In genomic region chrX:16286083-16286666, dm6 we compare ENCODE assay signal across 3 fruit fly cellular contexts.
TF ChIP-seq lines count a peak whose summit lies in the region.

TSS of gene UQCR-14 (plus strand) at chrX:16286288.

TF ChIP-seq in whole organism, adult, 20 proteins besides CTCF, POLR2A, EP300 and RAD21 (continued from another document):
- peak; percentile 9 for TF ChIP-seq Crg-1 (GFP tag; optimal IDR thresholded peaks at IDR 0.05; lab: Kevin White, UChicago)

TF ChIP-seq in whole organism, embryonic, 481 proteins besides CTCF, POLR2A, EP300 and RAD21 (continued from another document and continues in another):
- TF ChIP-seq NK7.1 (GFP tag; optimal IDR thresholded peaks at IDR 0.05; lab: Kevin White, UChicago) (no peak), CG3847 (GFP tag; IDR thresholded peaks at IDR 0.05; lab: Robert Waterston, UW) (peak; percentile 53), CG1832 (GFP tag; optimal IDR thresholded peaks at IDR 0.05; lab: Kevin White, UChicago) (no peak), cg (GFP tag; optimal IDR thresholded peaks at IDR 0.05; lab: Kevin White, UChicago) (no peak), CG11456 (GFP tag; IDR thresholded peaks at IDR 0.05; lab: Robert Waterston, UW) (peak; percentile 49; the same call in 1 of the 3 replicates), odd (GFP tag; optimal IDR thresholded peaks at IDR 0.05; lab: Kevin White, UChicago) (no peak), da (GFP tag; optimal IDR thresholded peaks at IDR 0.05; lab: Kevin White, UChicago) (no peak), BtbVII (GFP tag; optimal IDR thresholded peaks at IDR 0.05; lab: Kevin White, UChicago) (no peak), CG9437 (GFP tag; optimal IDR thresholded peaks at IDR 0.05; lab: Kevin White, UChicago) (peak; percentile 32), Awh (GFP tag; IDR thresholded peaks at IDR 0.05; lab: Robert Waterston, UW) (no peak), CG31224 (GFP tag; IDR thresholded peaks at IDR 0.05; lab: Robert Waterston, UW) (0 out of 2 replicates have a peak, but pooled peaks have one; percentile 16), emc (GFP tag; optimal IDR thresholded peaks at IDR 0.05; lab: Kevin White, UChicago) (no peak), CG5953 (GFP tag; IDR thresholded peaks at IDR 0.05; lab: Robert Waterston, UW) (0 out of 2 replicates have a peak, but pooled peaks have one; percentile 6), CG7271 (tag; optimal IDR thresholded peaks at IDR 0.05; lab: Kevin White, UChicago) (no peak), grau (tag; optimal IDR thresholded peaks at IDR 0.05; lab: Kevin White, UChicago) (peak; percentile 53), CG2712 (tag; optimal IDR thresholded peaks at IDR 0.05; lab: Kevin White, UChicago) (peak; percentile 62), tgo (GFP tag; IDR thresholded peaks at IDR 0.05; lab: Robert Waterston, UW) (no peak), ssp (GFP tag; IDR thresholded peaks at IDR 0.05; lab: Robert Waterston, UW) (peak; percentile 44), croc (GFP tag; conservative IDR thresholded peaks at IDR 0.05; lab: Robert Waterston, UW) (no peak), ap (GFP tag; IDR thresholded peaks at IDR 0.05; lab: Robert Waterston, UW) (no peak), CG17186 (GFP tag; optimal IDR thresholded peaks at IDR 0.05; lab: Kevin White, UChicago) (peak; percentile 62), D19B (GFP tag; optimal IDR thresholded peaks at IDR 0.05; lab: Kevin White, UChicago) (no peak), sr (GFP tag; IDR thresholded peaks at IDR 0.05; lab: Robert Waterston, UW) (no peak), Ssrp (tag; optimal IDR thresholded peaks at IDR 0.05; lab: Kevin White, UChicago) (no peak), kay (GFP tag; optimal IDR thresholded peaks at IDR 0.05; lab: Kevin White, UChicago) (no peak), CG13123 (GFP tag; optimal IDR thresholded peaks at IDR 0.05; lab: Kevin White, UChicago) (no peak), CG8478 (optimal IDR thresholded peaks at IDR 0.05; lab: Kevin White, UChicago) (no peak), hth (optimal IDR thresholded peaks at IDR 0.05; lab: Kevin White, UChicago) (no peak), CG5245 (GFP tag; optimal IDR thresholded peaks at IDR 0.05; lab: Kevin White, UChicago) (no peak), en (GFP tag; optimal IDR thresholded peaks at IDR 0.05; lab: Kevin White, UChicago) (no peak), CG17612 (GFP tag; IDR thresholded peaks at IDR 0.05; lab: Robert Waterston, UW) (no peak), lilli (GFP tag; optimal IDR thresholded peaks at IDR 0.05; lab: Kevin White, UChicago) (peak; percentile 52), CG1024 (GFP tag; IDR thresholded peaks at IDR 0.05; lab: Robert Waterston, UW) (no peak), exex (tag; optimal IDR thresholded peaks at IDR 0.05; lab: Kevin White, UChicago) (no peak), Bdp1 (GFP tag; optimal IDR thresholded peaks at IDR 0.05; lab: Kevin White, UChicago) (no peak), CG2875 (GFP tag; optimal IDR thresholded peaks at IDR 0.05; lab: Kevin White, UChicago) (no peak), CG16779 (GFP tag; IDR thresholded peaks at IDR 0.05; lab: Robert Waterston, UW) (no peak), Sry-β (GFP tag; optimal IDR thresholded peaks at IDR 0.05; lab: Kevin White, UChicago) (no peak), CG12659 (GFP tag; optimal IDR thresholded peaks at IDR 0.05; lab: Kevin White, UChicago) (peak; percentile 87), CG14441 (GFP tag; IDR thresholded peaks at IDR 0.05; lab: Robert Waterston, UW) (no peak), chinmo (GFP tag; IDR thresholded peaks at IDR 0.05; lab: Robert Waterston, UW; ENCODE audit: partially characterized antibody) (peak; percentile 98), zf30C (GFP tag; optimal IDR thresholded peaks at IDR 0.05; lab: Kevin White, UChicago) (peak; percentile 40), CG13424 (tag; optimal IDR thresholded peaks at IDR 0.05; lab: Kevin White, UChicago) (no peak), Hmx (GFP tag; optimal IDR thresholded peaks at IDR 0.05; lab: Kevin White, UChicago) (no peak), Ets97D (GFP tag; optimal IDR thresholded peaks at IDR 0.05; lab: Kevin White, UChicago) (peak; percentile 86), Sox102F (GFP tag; optimal IDR thresholded peaks at IDR 0.05; lab: Kevin White, UChicago) (no peak), CG14860 (GFP tag; IDR thresholded peaks at IDR 0.05; lab: Robert Waterston, UW; ENCODE audit: partially characterized antibody) (peak; percentile 96), Blimp-1 (GFP tag; optimal IDR thresholded peaks at IDR 0.05; lab: Kevin White, UChicago) (no peak), Hr3 (GFP tag; optimal IDR thresholded peaks at IDR 0.05; lab: Kevin White, UChicago) (no peak), unc-4 (GFP tag; IDR thresholded peaks at IDR 0.05; lab: Robert Waterston, UW; ENCODE audit: partially characterized antibody) (peak; percentile 98), Bgb (GFP tag; IDR thresholded peaks at IDR 0.05; lab: Robert Waterston, UW; ENCODE audit: partially characterized antibody) (peak; percentile 99), run (tag; optimal IDR thresholded peaks at IDR 0.05; lab: Kevin White, UChicago) (no peak), CG13287 (GFP tag; IDR thresholded peaks at IDR 0.05; lab: Robert Waterston, UW; ENCODE audit: partially characterized antibody) (peak; percentile 98), NC2β (GFP tag; optimal IDR thresholded peaks at IDR 0.05; lab: Kevin White, UChicago) (no peak), CG10979 (tag; optimal IDR thresholded peaks at IDR 0.05; lab: Kevin White, UChicago) (peak; percentile 32), pan (optimal IDR thresholded peaks at IDR 0.05; lab: Kevin White, UChicago) (no peak), pan (GFP tag; optimal IDR thresholded peaks at IDR 0.05 in 1 of 2, IDR thresholded peaks at IDR 0.05 in 1 of 2) (peak in 1 of 2 experiments; percentile 8), Xbp1 (GFP tag; optimal IDR thresholded peaks at IDR 0.05; lab: Kevin White, UChicago) (peak; percentile 45), CG4424 (GFP tag; optimal IDR thresholded peaks at IDR 0.05; lab: Kevin White, UChicago) (peak; percentile 28), Lpt (GFP tag; optimal IDR thresholded peaks at IDR 0.05; lab: Kevin White, UChicago) (no peak), Dp (GFP tag; optimal IDR thresholded peaks at IDR 0.05; lab: Kevin White, UChicago) (peak; percentile 59), CoRest (tag; optimal IDR thresholded peaks at IDR 0.05; lab: Kevin White, UChicago) (peak; percentile 28), gsb-n (tag; optimal IDR thresholded peaks at IDR 0.05; lab: Kevin White, UChicago) (no peak), CG7963 (GFP tag; IDR thresholded peaks at IDR 0.05; lab: Robert Waterston, UW; ENCODE audit: partially characterized antibody) (peak; percentile 96), CG9932 (GFP tag; IDR thresholded peaks at IDR 0.05; lab: Robert Waterston, UW) (peak; percentile 74), CG3163 (GFP tag; optimal IDR thresholded peaks at IDR 0.05; lab: Kevin White, UChicago) (peak; percentile 2)

TF ChIP-seq in whole organism, prepupa, 60 proteins besides CTCF, POLR2A, EP300 and RAD21 (continued from another document):
- TF ChIP-seq lz (GFP tag; optimal IDR thresholded peaks at IDR 0.05; lab: Kevin White, UChicago): peak; percentile 9
